Fruit fly (Drosophila melanogaster) whole organism, adult: ENCODE data around the gene Rbcn-3A.

Experiments used
- CG11617 ChIP-seq: fragments of 200-800 bp; sonication (Bioruptor generic); optimal IDR thresholded peaks from 2 replicates; lab custom pipeline; 2017; ENCODE audit warnings: mild to moderate bottlenecking, missing biosample characterization, missing genetic modification reagents, missing genetic modification characterization
- Hr96 ChIP-seq: fragments of 200-800 bp; sonication (Bioruptor generic); optimal IDR thresholded peaks from 2 replicates; lab custom pipeline; 2016; ENCODE audit warnings: missing biosample characterization, missing genetic modification characterization
- kay ChIP-seq: fragments of 200-800 bp; sonication (Bioruptor generic); peaks from one replicate; lab custom pipeline; 2016; ENCODE audit warnings: missing biosample characterization, missing genetic modification characterization, borderline replicate concordance

- TF ChIP-seq CG11617 (GFP tag; lab: Kevin White, UChicago) (no peak), Hr96 (no peak), kay (GFP tag; lab: Kevin White, UChicago) (no peak)
Measured at dm6 chrX:6253701-6254100, 1.6 kb downstream of the Rbcn-3A start.
